Fruit fly (Drosophila melanogaster) whole organism, embryonic: Measurements from ENCODE around the gene CG5087.
A peak's percentile ranks its signal among the peaks of the same experiment; 100 is the strongest.

Experiments
- ATbp ChIP-seq: fragments of 200-800 bp; sonication (Bioruptor generic); optimal IDR thresholded peaks from 2 replicates; lab custom pipeline; 2017; ENCODE audit warnings: missing biosample characterization, mild to moderate bottlenecking, missing genetic modification characterization, missing genetic modification reagents
- Bteb2 ChIP-seq: fragments of 200-800 bp; sonication (Bioruptor generic); optimal IDR thresholded peaks from 2 replicates; lab custom pipeline; 2016; ENCODE audit warnings: missing biosample characterization, missing genetic modification characterization
- CG11696 ChIP-seq: fragments of 200-800 bp; sonication (Bioruptor generic); IDR thresholded peaks from 2 replicates; pipeline ENCODE4 v1.3.6; 2022; ENCODE audit warnings: missing biosample characterization, missing genetic modification characterization
- CG12299 ChIP-seq: fragments of 200-800 bp; sonication (Bioruptor generic); optimal IDR thresholded peaks from 2 replicates; lab custom pipeline; 2018; ENCODE audit warnings: missing biosample characterization, mild to moderate bottlenecking, missing genetic modification characterization
- CG12391 ChIP-seq: fragments of 200-800 bp; sonication (Bioruptor generic); optimal IDR thresholded peaks from 3 replicates; lab custom pipeline; 2018; ENCODE audit warnings: missing biosample characterization, mild to moderate bottlenecking, missing genetic modification characterization, moderate library complexity
- CG13624 ChIP-seq: fragments of 200-800 bp; sonication (Bioruptor generic); optimal IDR thresholded peaks from 2 replicates; lab custom pipeline; 2016; ENCODE audit warnings: missing biosample characterization, missing genetic modification characterization
- CG15479 ChIP-seq: fragments of 200-800 bp; sonication (Bioruptor generic); optimal IDR thresholded peaks from 3 replicates; lab custom pipeline; 2019; ENCODE audit warnings: missing biosample characterization, mild to moderate bottlenecking, missing genetic modification characterization, moderate library complexity
- CG17568 ChIP-seq: fragments of 200-800 bp; sonication (Bioruptor generic); optimal IDR thresholded peaks from 2 replicates; lab custom pipeline; 2018; ENCODE audit warnings: missing biosample characterization, mild to moderate bottlenecking, missing genetic modification characterization, moderate library complexity
- CG17829 ChIP-seq: fragments of 200-800 bp; optimal IDR thresholded peaks from 2 replicates; lab custom pipeline; 2019; ENCODE audit warnings: missing biosample characterization, mild to moderate bottlenecking, missing genetic modification characterization, moderate library complexity
- CG18599 ChIP-seq: fragments of 200-800 bp; sonication (Bioruptor generic); optimal IDR thresholded peaks from 3 replicates; lab custom pipeline; 2017; ENCODE audit warnings: missing biosample characterization, missing genetic modification characterization, mild to moderate bottlenecking, moderate library complexity, missing genetic modification reagents
- CG32772 ChIP-seq: fragments of 200-800 bp; sonication (Bioruptor generic); IDR thresholded peaks from 2 replicates; pipeline ENCODE4 v1.3.6; 2022; ENCODE audit warnings: missing biosample characterization, missing genetic modification characterization
- CG43689 ChIP-seq: fragments of 200-800 bp; sonication (Bioruptor generic); IDR thresholded peaks from 2 replicates; pipeline ENCODE4 v1.3.6; 2022; ENCODE audit warnings: missing biosample characterization, missing genetic modification characterization
- CG4404 ChIP-seq: fragments of 200-800 bp; sonication (Bioruptor generic); IDR thresholded peaks from 2 replicates; pipeline ENCODE4 v1.3.6; 2022; ENCODE audit warnings: missing biosample characterization, missing genetic modification characterization
- CG4707 ChIP-seq: fragments of 200-800 bp; sonication (Bioruptor generic); optimal IDR thresholded peaks from 2 replicates; lab custom pipeline; 2018; ENCODE audit warnings: missing biosample characterization, mild to moderate bottlenecking, missing genetic modification characterization, moderate library complexity
- CG7928 ChIP-seq: fragments of 200-800 bp; sonication (Bioruptor generic); optimal IDR thresholded peaks from 2 replicates; lab custom pipeline; 2017; ENCODE audit warnings: missing biosample characterization, mild to moderate bottlenecking, missing genetic modification characterization
- CG8089 ChIP-seq: fragments of 200-800 bp; sonication (Bioruptor generic); optimal IDR thresholded peaks from 3 replicates; lab custom pipeline; 2016; ENCODE audit warnings: missing biosample characterization, missing genetic modification characterization
- CHES-1-like ChIP-seq: fragments of 200-800 bp; sonication (Bioruptor generic); optimal IDR thresholded peaks from 2 replicates; lab custom pipeline; 2016; ENCODE audit warnings: missing biosample characterization, missing genetic modification characterization
- Ets97D ChIP-seq: fragments of 200-800 bp; sonication (Bioruptor generic); optimal IDR thresholded peaks from 3 replicates; lab custom pipeline; 2016; ENCODE audit warnings: missing biosample characterization, missing genetic modification characterization
- Hr39 ChIP-seq: fragments of >200 bp; optimal IDR thresholded peaks from 2 replicates; lab custom pipeline; 2017
- Hr78 ChIP-seq, 2 experiments: fragments of 200-800 bp in 1 of 2; fragments of >200 bp in 1 of 2; sonication (Bioruptor generic) in 1 of 2; optimal IDR thresholded peaks; 2 replicates each; lab custom pipeline; 2017 to 2019; ENCODE audit warnings: missing biosample characterization in 2 of 2, missing genetic modification characterization in 2 of 2, mild to moderate bottlenecking in 1 of 2, moderate library complexity in 1 of 2
- Jarid2 ChIP-seq: fragments of 200-800 bp; sonication (Bioruptor generic); optimal IDR thresholded peaks from 3 replicates; lab custom pipeline; 2017; ENCODE audit warnings: mild to moderate bottlenecking, missing biosample characterization, missing genetic modification reagents, missing genetic modification characterization
- Lhr ChIP-seq: fragments of 200-800 bp; sonication (Bioruptor generic); optimal IDR thresholded peaks from 3 replicates; lab custom pipeline; 2017; ENCODE audit warnings: mild to moderate bottlenecking, missing biosample characterization, missing genetic modification reagents, missing genetic modification characterization
- MESR4 ChIP-seq: fragments of 200-800 bp; sonication (Bioruptor generic); optimal IDR thresholded peaks from 2 replicates; lab custom pipeline; 2018; ENCODE audit warnings: missing biosample characterization, mild to moderate bottlenecking, missing genetic modification characterization, moderate library complexity
- Med ChIP-seq: fragments of 200-800 bp; sonication (Bioruptor generic); peaks from one replicate; lab custom pipeline; 2016; ENCODE audit warnings: missing biosample characterization, missing genetic modification characterization, mild to moderate bottlenecking, inconsistent platforms, moderate library complexity
- Poxn ChIP-seq: fragments of 200-800 bp; sonication (Bioruptor generic); IDR thresholded peaks from 2 replicates; pipeline ENCODE4 v1.3.6; 2022; ENCODE audit warnings: missing biosample characterization, missing genetic modification characterization
- Ravus ChIP-seq: fragments of 200-800 bp; sonication (Bioruptor generic); IDR thresholded peaks from 2 replicates; pipeline ENCODE4 v1.3.6; 2022; ENCODE audit warnings: missing biosample characterization, missing genetic modification characterization
- Rx ChIP-seq: fragments of 200-800 bp; sonication (Bioruptor generic); IDR thresholded peaks from 2 replicates; pipeline ENCODE4 v1.3.6; 2022; ENCODE audit warnings: missing biosample characterization, missing genetic modification characterization
- Tbp ChIP-seq: fragments of >200 bp; optimal IDR thresholded peaks from 2 replicates; lab custom pipeline; 2018; ENCODE audit warnings: missing biosample characterization, missing genetic modification characterization
- Trl ChIP-seq, 3 experiments: fragments of >200 bp in 2 of 3; fragments of 200-800 bp in 1 of 3; sonication (Bioruptor generic) in 1 of 3; optimal IDR thresholded peaks; 2 replicates in 1 of 3; 3 replicates in 2 of 3; lab custom pipeline; 2016 to 2017; ENCODE audit warnings: missing biosample characterization in 1 of 3, missing genetic modification characterization in 1 of 3
- bab2 ChIP-seq: fragments of 200-800 bp; sonication (Bioruptor generic); optimal IDR thresholded peaks from 2 replicates; lab custom pipeline; 2016; ENCODE audit warnings: missing biosample characterization, missing genetic modification characterization
- croc ChIP-seq: fragments of 200-800 bp; sonication (Bioruptor generic); conservative IDR thresholded peaks from 3 replicates; pipeline ENCODE4 v1.3.6; 2022; ENCODE audit warnings: missing biosample characterization, missing genetic modification characterization
- crol ChIP-seq: fragments of 200-800 bp; sonication (Bioruptor generic); IDR thresholded peaks from 2 replicates; pipeline ENCODE4 v1.3.6; 2022; ENCODE audit warnings: missing biosample characterization, missing genetic modification characterization
- en ChIP-seq: fragments of 200-800 bp; sonication (Bioruptor generic); optimal IDR thresholded peaks from 2 replicates; lab custom pipeline; 2016; ENCODE audit warnings: missing biosample characterization, missing genetic modification characterization
- ewg ChIP-seq: fragments of 200-800 bp; sonication (Bioruptor generic); optimal IDR thresholded peaks from 3 replicates; lab custom pipeline; 2017; ENCODE audit warnings: mild to moderate bottlenecking, missing biosample characterization, missing genetic modification reagents, missing genetic modification characterization
- exex ChIP-seq: fragments of 200-800 bp; sonication (Bioruptor generic); optimal IDR thresholded peaks from 4 replicates; lab custom pipeline; 2018; ENCODE audit warnings: missing biosample characterization, mild to moderate bottlenecking, missing genetic modification characterization, moderate library complexity
- fu2 ChIP-seq: fragments of 200-800 bp; sonication (Bioruptor generic); optimal IDR thresholded peaks from 2 replicates; lab custom pipeline; 2016; ENCODE audit warnings: missing biosample characterization, missing genetic modification characterization
- gsb ChIP-seq: fragments of 200-800 bp; sonication (Bioruptor generic); IDR thresholded peaks from 2 replicates; pipeline ENCODE4 v1.3.6; 2022; ENCODE audit warnings: missing biosample characterization, missing genetic modification characterization
- hkb ChIP-seq, 2 experiments: fragments of 200-800 bp in 1 of 2; fragments of >200 bp in 1 of 2; sonication (Bioruptor generic) in 1 of 2; IDR thresholded peaks in 1 of 2; optimal IDR thresholded peaks in 1 of 2; 2 replicates each; pipeline versions ENCODE4 v1.3.6 to Lab custom; 2017 to 2022; ENCODE audit warnings: missing biosample characterization in 1 of 2, missing genetic modification characterization in 1 of 2
- inv ChIP-seq: fragments of 200-800 bp; sonication (Bioruptor generic); IDR thresholded peaks from 2 replicates; pipeline ENCODE4 v1.3.6; 2022; ENCODE audit warnings: missing biosample characterization, missing genetic modification characterization; ENCODE audit not compliant: partially characterized antibody
- jumu ChIP-seq: fragments of 200-800 bp; sonication (Bioruptor generic); optimal IDR thresholded peaks from 3 replicates; lab custom pipeline; 2016; ENCODE audit warnings: missing biosample characterization, missing genetic modification characterization
- ken ChIP-seq: fragments of 200-800 bp; sonication (Bioruptor generic); IDR thresholded peaks from 3 replicates; pipeline ENCODE4 v1.3.6; 2022; ENCODE audit warnings: missing biosample characterization, missing genetic modification characterization
- knrl ChIP-seq: fragments of 200-800 bp; sonication (Bioruptor generic); IDR thresholded peaks from 3 replicates; pipeline ENCODE4 v1.3.6; 2022; ENCODE audit warnings: missing biosample characterization, missing genetic modification characterization; ENCODE audit not compliant: partially characterized antibody
- mld ChIP-seq: fragments of 200-800 bp; sonication (Bioruptor generic); IDR thresholded peaks from 3 replicates; pipeline ENCODE4 v1.3.6; 2022; ENCODE audit warnings: missing biosample characterization, missing genetic modification characterization; ENCODE audit not compliant: partially characterized antibody
- org-1 ChIP-seq: fragments of 200-800 bp; sonication (Bioruptor generic); optimal IDR thresholded peaks from 2 replicates; lab custom pipeline; 2017; ENCODE audit warnings: missing biosample characterization, missing genetic modification characterization
- pita ChIP-seq: fragments of 200-800 bp; sonication (Bioruptor generic); optimal IDR thresholded peaks from 2 replicates; lab custom pipeline; 2017; ENCODE audit warnings: missing biosample characterization, mild to moderate bottlenecking, missing genetic modification characterization
- ro ChIP-seq: fragments of 200-800 bp; sonication (Bioruptor generic); IDR thresholded peaks from 2 replicates; pipeline ENCODE4 v1.3.6; 2022; ENCODE audit warnings: missing biosample characterization, missing genetic modification characterization
- schlank ChIP-seq: fragments of 200-800 bp; sonication (Bioruptor generic); optimal IDR thresholded peaks from 2 replicates; lab custom pipeline; 2018; ENCODE audit warnings: missing biosample characterization, mild to moderate bottlenecking, missing genetic modification characterization
- sd ChIP-seq: fragments of 200-800 bp; sonication (Bioruptor generic); optimal IDR thresholded peaks from 3 replicates; lab custom pipeline; 2018; ENCODE audit warnings: missing biosample characterization, mild to moderate bottlenecking, missing genetic modification characterization, moderate library complexity
- sr ChIP-seq: fragments of 200-800 bp; sonication (Bioruptor generic); IDR thresholded peaks from 3 replicates; pipeline ENCODE4 v1.3.6; 2022; ENCODE audit warnings: missing biosample characterization, missing genetic modification characterization
- tio ChIP-seq: fragments of 200-800 bp; sonication (Bioruptor generic); optimal IDR thresholded peaks from 2 replicates; lab custom pipeline; 2017; ENCODE audit warnings: missing biosample characterization, missing genetic modification characterization, inconsistent platforms

Gene CG5087

DNA sequence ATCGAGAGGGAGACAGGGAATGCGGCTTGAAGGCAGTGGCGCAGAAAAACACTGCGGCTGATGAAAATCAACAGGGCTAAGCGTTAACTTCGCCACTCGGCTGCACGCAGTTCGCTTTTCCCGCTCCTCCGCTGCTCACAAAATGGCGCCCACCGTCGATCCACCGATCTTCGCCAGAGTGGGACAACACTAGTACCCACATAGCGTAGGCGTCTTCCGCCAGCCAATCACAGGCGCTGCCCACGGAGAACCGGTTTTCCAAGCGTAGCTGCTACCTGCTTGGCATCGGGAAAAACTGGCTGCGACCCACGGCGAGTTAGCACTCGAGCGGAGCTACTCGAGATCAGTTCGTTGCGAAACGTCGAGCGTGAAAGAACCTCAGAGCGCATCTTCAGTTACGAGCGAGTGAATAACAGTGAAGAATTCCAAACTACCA is 43.1 kb downstream of the CG5087 start, which contains the start of gene Doc1 (continued):
- TF ChIP-seq CG17568 (GFP tag; lab: Kevin White, UChicago) (no peak), CG13624 (no peak), gsb (no peak), knrl (GFP tag; lab: Robert Waterston, UW) (no peak), ewg (GFP tag; lab: Kevin White, UChicago) (no peak), Hr39 (lab: Kevin White, UChicago) (no peak), CG43689 (GFP tag; lab: Robert Waterston, UW) (no peak), CHES-1-like (GFP tag; lab: Kevin White, UChicago) (no peak), CG12391 (no peak), Bteb2 (GFP tag; lab: Kevin White, UChicago) (no peak), CG8089 (GFP tag; lab: Kevin White, UChicago) (no peak), Poxn (GFP tag; lab: Robert Waterston, UW) (no peak), tio (GFP tag; lab: Kevin White, UChicago) (no peak), crol (GFP tag; lab: Robert Waterston, UW) (0 out of 2 replicates have a peak, but pooled peaks have one; percentile 9), Tbp (no peak), Jarid2 (GFP tag; lab: Kevin White, UChicago) (peak; percentile 73), bab2 (no peak), CG32772 (GFP tag; lab: Robert Waterston, UW) (no peak), org-1 (GFP tag; lab: Kevin White, UChicago) (no peak), croc (GFP tag; lab: Robert Waterston, UW) (no peak), sr (GFP tag; lab: Robert Waterston, UW) (peak; percentile 100), Med (GFP tag; lab: Kevin White, UChicago) (peak; percentile 56), CG17829 (tag; lab: Kevin White, UChicago) (peak; percentile 75), inv (no peak), Ets97D (GFP tag; lab: Kevin White, UChicago) (no peak), CG11696 (no peak), MESR4 (no peak), CG12299 (tag; lab: Kevin White, UChicago) (no peak), Rx (GFP tag; lab: Robert Waterston, UW) (no peak), CG4707 (GFP tag; lab: Kevin White, UChicago) (no peak), CG7928 (GFP tag; lab: Kevin White, UChicago) (no peak), ro (GFP tag; lab: Robert Waterston, UW) (no peak), exex (tag; lab: Kevin White, UChicago) (no peak), sd (peak; percentile 29), Trl (optimal IDR thresholded peaks at IDR 0.05; lab: Kevin White, UChicago) (no peak), Trl (GFP tag; optimal IDR thresholded peaks at IDR 0.05; lab: Kevin White, UChicago) (no peak), schlank (tag; lab: Kevin White, UChicago) (no peak), hkb (optimal IDR thresholded peaks at IDR 0.05; lab: Kevin White, UChicago) (no peak), hkb (GFP tag; IDR thresholded peaks at IDR 0.05; lab: Robert Waterston, UW) (0 out of 2 replicates have a peak, but pooled peaks have one; percentile 21), fu2 (no peak), ken (GFP tag; lab: Robert Waterston, UW) (no peak), ATbp (GFP tag; lab: Kevin White, UChicago) (no peak), jumu (no peak), Hr78 (GFP tag; optimal IDR thresholded peaks at IDR 0.05; lab: Kevin White, UChicago) (no peak), CG4404 (GFP tag; lab: Robert Waterston, UW) (no peak), mld (GFP tag; lab: Robert Waterston, UW) (no peak), Lhr (GFP tag; lab: Kevin White, UChicago) (no peak), pita (GFP tag; lab: Kevin White, UChicago) (no peak), CG15479 (GFP tag; lab: Kevin White, UChicago) (peak; percentile 78), CG18599 (GFP tag; lab: Kevin White, UChicago) (no peak), Ravus (GFP tag; lab: Robert Waterston, UW) (no peak), en (GFP tag; lab: Kevin White, UChicago) (no peak)
